Fruit fly (Drosophila melanogaster): ENCODE measurements around the gene CG9265.

DNA sequence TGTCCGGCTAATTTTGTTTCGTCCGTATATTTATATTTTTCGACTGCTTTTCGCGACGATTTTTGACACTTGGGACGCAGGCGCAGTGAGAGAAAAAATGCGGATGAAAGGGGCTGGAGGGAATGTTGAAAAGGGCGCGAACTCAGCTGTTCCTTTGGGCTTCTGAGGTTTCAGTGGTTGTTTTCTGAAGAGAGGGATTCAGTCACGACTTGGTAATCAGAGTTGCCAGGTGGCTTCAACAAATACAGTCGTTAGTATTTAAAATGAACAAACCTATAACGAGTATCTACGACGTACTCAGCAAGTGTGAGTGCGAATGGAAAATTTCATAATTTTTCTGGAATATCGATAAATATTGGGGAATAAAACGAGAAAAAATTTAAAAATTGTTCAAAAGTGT lies at the start of gene CG9265:
- no peak for TF ChIP-seq CG8478 (optimal IDR thresholded peaks at IDR 0.05)
- TF ChIP-seq CTCF (optimal IDR thresholded peaks at IDR 0.05) = no peak
